Worm (Caenorhabditis elegans) whole organism, L3 larva: ENCODE measurements around the gene F49E8.8.

Experiments
- R02D3.7 ChIP-seq: fragments of 150-350 bp; optimal IDR thresholded peaks from 2 replicates; lab custom pipeline; 2014; ENCODE audit warnings: missing biosample characterization, missing genetic modification characterization
- ZK546.5 ChIP-seq: sonication (generic microtip); optimal IDR thresholded peaks from 2 replicates; lab custom pipeline; 2017; ENCODE audit warnings: missing biosample characterization, missing genetic modification characterization
- aly-2 ChIP-seq: fragments of 150-350 bp; optimal IDR thresholded peaks from 2 replicates; lab custom pipeline; 2014; ENCODE audit warnings: missing biosample characterization, missing genetic modification characterization
- ama-1 ChIP-seq: fragments of 150-350 bp; optimal IDR thresholded peaks from 2 replicates; lab custom pipeline; 2018
- ceh-16 ChIP-seq: sonication (generic microtip); optimal IDR thresholded peaks from 2 replicates; lab custom pipeline; 2017; ENCODE audit warnings: missing biosample characterization, missing genetic modification characterization
- ceh-28 ChIP-seq: fragments of 150-350 bp; optimal IDR thresholded peaks from 2 replicates; lab custom pipeline; 2014; ENCODE audit warnings: missing biosample characterization, missing genetic modification reagents, missing genetic modification characterization
- ceh-82 ChIP-seq: fragments of 150-350 bp; optimal IDR thresholded peaks from 2 replicates; lab custom pipeline; 2014; ENCODE audit warnings: missing biosample characterization, missing genetic modification characterization
- ceh-9 ChIP-seq: sonication (generic microtip); optimal IDR thresholded peaks from 2 replicates; lab custom pipeline; 2018; ENCODE audit warnings: missing biosample characterization, missing genetic modification characterization
- daf-12 ChIP-seq: fragments of 150-350 bp; optimal IDR thresholded peaks from 2 replicates; lab custom pipeline; 2014; ENCODE audit warnings: missing biosample characterization, missing genetic modification reagents, missing genetic modification characterization
- egl-27 ChIP-seq: sonication (generic microtip); optimal IDR thresholded peaks from 4 replicates; lab custom pipeline; 2017; ENCODE audit warnings: missing biosample characterization, missing genetic modification reagents, missing genetic modification characterization
- egl-5 ChIP-seq: fragments of 150-350 bp; optimal IDR thresholded peaks from 2 replicates; lab custom pipeline; 2017; ENCODE audit warnings: missing biosample characterization, missing genetic modification reagents, missing genetic modification characterization, inconsistent platforms
- elt-1 ChIP-seq: fragments of 150-350 bp; optimal IDR thresholded peaks from 2 replicates; lab custom pipeline; 2014; ENCODE audit warnings: missing biosample characterization, missing genetic modification characterization
- elt-2 ChIP-seq: sonication (generic microtip); optimal IDR thresholded peaks from 2 replicates; lab custom pipeline; 2016; ENCODE audit warnings: missing genetic modification reagents, mild to moderate bottlenecking, missing genetic modification characterization, missing compliant biosample characterization
- elt-3 ChIP-seq, 3 experiments: fragments of 150-350 bp in 1 of 3; sonication (generic microtip) in 2 of 3; optimal IDR thresholded peaks; 2 replicates in 2 of 3; 4 replicates in 1 of 3; lab custom pipeline; 2014 to 2017; ENCODE audit warnings: missing biosample characterization in 3 of 3, missing genetic modification characterization in 3 of 3
- eor-1 ChIP-seq, 2 experiments: fragments of 150-350 bp; optimal IDR thresholded peaks; 2 replicates each; lab custom pipeline; 2014 to 2018; ENCODE audit warnings: missing biosample characterization in 2 of 2, missing genetic modification characterization in 2 of 2
- fkh-10 ChIP-seq: sonication (generic microtip); optimal IDR thresholded peaks from 2 replicates; lab custom pipeline; 2017; ENCODE audit warnings: missing biosample characterization, missing genetic modification reagents, missing genetic modification characterization
- fkh-2 ChIP-seq: fragments of 150-350 bp; optimal IDR thresholded peaks from 2 replicates; lab custom pipeline; 2014; ENCODE audit warnings: missing biosample characterization, missing genetic modification reagents, missing genetic modification characterization
- fos-1 ChIP-seq: fragments of 150-350 bp; optimal IDR thresholded peaks from 2 replicates; lab custom pipeline; 2014; ENCODE audit warnings: missing biosample characterization, missing genetic modification characterization
- hmg-11 ChIP-seq: sonication (generic microtip); optimal IDR thresholded peaks from 2 replicates; lab custom pipeline; 2016; ENCODE audit warnings: missing genetic modification characterization, missing compliant biosample characterization
- jun-1 ChIP-seq: fragments of 150-350 bp; optimal IDR thresholded peaks from 2 replicates; lab custom pipeline; 2014; ENCODE audit warnings: missing biosample characterization, missing genetic modification reagents, missing genetic modification characterization
- lin-15B ChIP-seq: fragments of 150-350 bp; optimal IDR thresholded peaks from 2 replicates; lab custom pipeline; 2014; ENCODE audit warnings: missing biosample characterization, missing genetic modification characterization
- lin-39 ChIP-seq: fragments of 150-350 bp; optimal IDR thresholded peaks from 2 replicates; lab custom pipeline; 2018; ENCODE audit warnings: missing biosample characterization, missing genetic modification reagents, missing genetic modification characterization
- lsy-12 ChIP-seq: sonication (generic microtip); optimal IDR thresholded peaks from 2 replicates; lab custom pipeline; 2016; ENCODE audit warnings: mild to moderate bottlenecking, missing genetic modification characterization, missing compliant biosample characterization
- mdl-1 ChIP-seq: fragments of 150-350 bp; optimal IDR thresholded peaks from 2 replicates; lab custom pipeline; 2014; ENCODE audit warnings: missing biosample characterization, missing genetic modification characterization
- mml-1 ChIP-seq: fragments of 150-350 bp; sonication (generic microtip); optimal IDR thresholded peaks from 3 replicates; lab custom pipeline; 2014; ENCODE audit warnings: missing biosample characterization, missing genetic modification characterization
- nfya-1 ChIP-seq: sonication (generic microtip); optimal IDR thresholded peaks from 2 replicates; lab custom pipeline; 2017; ENCODE audit warnings: missing genetic modification characterization, mild to moderate bottlenecking, missing compliant biosample characterization, antibody characterized with exemption, moderate library complexity; ENCODE audit not compliant: insufficient read depth
- nhr-11 ChIP-seq: fragments of 150-350 bp; optimal IDR thresholded peaks from 2 replicates; lab custom pipeline; 2014; ENCODE audit warnings: missing biosample characterization, missing genetic modification characterization
- nhr-12 ChIP-seq: fragments of 150-350 bp; optimal IDR thresholded peaks from 2 replicates; lab custom pipeline; 2014; ENCODE audit warnings: missing biosample characterization, missing genetic modification characterization
- nhr-23 ChIP-seq: fragments of 150-350 bp; optimal IDR thresholded peaks from 2 replicates; lab custom pipeline; 2014; ENCODE audit warnings: missing biosample characterization, missing genetic modification reagents, missing genetic modification characterization
- nhr-237 ChIP-seq: fragments of 150-350 bp; optimal IDR thresholded peaks from 2 replicates; lab custom pipeline; 2014; ENCODE audit warnings: missing biosample characterization, missing genetic modification characterization
- nhr-25 ChIP-seq: sonication (generic microtip); optimal IDR thresholded peaks from 2 replicates; lab custom pipeline; 2017; ENCODE audit warnings: missing biosample characterization, missing genetic modification characterization
- nhr-28 ChIP-seq: fragments of 150-350 bp; optimal IDR thresholded peaks from 2 replicates; lab custom pipeline; 2014; ENCODE audit warnings: missing biosample characterization, missing genetic modification characterization
- nhr-43 ChIP-seq: sonication (generic microtip); optimal IDR thresholded peaks from 2 replicates; lab custom pipeline; 2016; ENCODE audit warnings: mild to moderate bottlenecking, missing genetic modification characterization, missing compliant biosample characterization; ENCODE audit not compliant: poor library complexity, severe bottlenecking
- nhr-67 ChIP-seq: fragments of 150-350 bp; optimal IDR thresholded peaks from 2 replicates; lab custom pipeline; 2014; ENCODE audit warnings: missing biosample characterization, missing genetic modification characterization
- nhr-76 ChIP-seq: fragments of 150-350 bp; sonication (generic microtip); optimal IDR thresholded peaks from 5 replicates; lab custom pipeline; 2014; ENCODE audit warnings: missing biosample characterization, missing genetic modification characterization
- nhr-77 ChIP-seq: fragments of 150-350 bp; optimal IDR thresholded peaks from 2 replicates; lab custom pipeline; 2014; ENCODE audit warnings: missing biosample characterization, missing genetic modification characterization
- pha-4 ChIP-seq: fragments of 150-350 bp; optimal IDR thresholded peaks from 2 replicates; lab custom pipeline; 2014; ENCODE audit warnings: missing biosample characterization, missing genetic modification reagents, missing genetic modification characterization
- pqm-1 ChIP-seq: fragments of 150-350 bp; optimal IDR thresholded peaks from 2 replicates; lab custom pipeline; 2017; ENCODE audit warnings: missing biosample characterization, missing genetic modification characterization, inconsistent platforms
- sea-2 ChIP-seq: fragments of 150-350 bp; sonication (generic microtip); optimal IDR thresholded peaks from 4 replicates; lab custom pipeline; 2014; ENCODE audit warnings: missing biosample characterization, missing genetic modification reagents, missing genetic modification characterization
- skn-1 ChIP-seq: fragments of 150-350 bp; optimal IDR thresholded peaks from 2 replicates; lab custom pipeline; 2014; ENCODE audit warnings: missing biosample characterization, missing genetic modification characterization
- snpc-4 ChIP-seq: fragments of 150-350 bp; optimal IDR thresholded peaks from 2 replicates; lab custom pipeline; 2014; ENCODE audit warnings: missing biosample characterization, missing genetic modification characterization
- tbx-2 ChIP-seq: sonication (generic microtip); optimal IDR thresholded peaks from 2 replicates; lab custom pipeline; 2016; ENCODE audit warnings: mild to moderate bottlenecking, missing genetic modification characterization, missing compliant biosample characterization
- unc-39 ChIP-seq: sonication (generic microtip); optimal IDR thresholded peaks from 4 replicates; lab custom pipeline; 2017; ENCODE audit warnings: missing biosample characterization, missing genetic modification characterization
- unc-62 ChIP-seq: fragments of 150-350 bp; sonication (generic microtip); optimal IDR thresholded peaks from 4 replicates; lab custom pipeline; 2014; ENCODE audit warnings: missing biosample characterization, missing genetic modification reagents, missing genetic modification characterization
- zag-1 ChIP-seq: fragments of 150-350 bp; optimal IDR thresholded peaks from 2 replicates; lab custom pipeline; 2014; ENCODE audit warnings: missing biosample characterization, missing genetic modification characterization
- ztf-11 ChIP-seq: fragments of 150-350 bp; optimal IDR thresholded peaks from 2 replicates; lab custom pipeline; 2014; ENCODE audit warnings: missing biosample characterization, missing genetic modification characterization
- ztf-4 ChIP-seq: fragments of 150-350 bp; optimal IDR thresholded peaks from 2 replicates; lab custom pipeline; 2014; ENCODE audit warnings: missing biosample characterization, missing genetic modification characterization

The F49E8.8 gene

DNA sequence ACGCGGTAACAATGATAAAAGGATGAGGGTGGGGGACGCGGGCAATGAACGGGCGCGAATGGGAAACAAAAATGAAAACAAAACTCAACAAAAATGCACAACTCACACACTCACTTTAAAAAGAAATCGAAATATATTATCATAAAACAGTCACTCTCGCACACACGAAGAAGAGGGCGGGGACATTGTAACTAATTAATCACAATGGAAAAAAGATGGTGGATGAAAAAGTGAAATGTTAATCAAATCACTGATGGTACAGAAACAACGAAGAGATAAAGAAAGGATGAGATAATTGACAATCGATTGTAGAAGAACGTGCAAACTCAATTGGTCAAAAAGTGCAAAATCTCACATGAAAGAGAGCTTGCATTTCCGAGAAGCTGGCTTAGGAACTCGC, 2.8 kb downstream of the F49E8.8 start:
- no peak for TF ChIP-seq ceh-82
- no peak for TF ChIP-seq fos-1 (tag; lab: Kevin White, UChicago)
- no peak for TF ChIP-seq skn-1 (tag; lab: Kevin White, UChicago)
- TF ChIP-seq nfya-1 (tag; lab: Kevin White, UChicago) = no peak
- no peak for TF ChIP-seq daf-12 (tag; lab: Kevin White, UChicago)
- no peak for TF ChIP-seq snpc-4 (tag; lab: Kevin White, UChicago)
- TF ChIP-seq nhr-43 (tag; lab: Kevin White, UChicago) = no peak
- TF ChIP-seq zag-1 (tag; lab: Kevin White, UChicago) = no peak

- no peak for TF ChIP-seq nhr-237 (tag; lab: Kevin White, UChicago)
- TF ChIP-seq snpc-4 (tag; lab: Kevin White, UChicago) = peak; percentile 29
- no peak for TF ChIP-seq sea-2 (GFP tag; lab: Kevin White, UChicago)
- no peak for TF ChIP-seq R02D3.7 (tag; lab: Kevin White, UChicago)
- TF ChIP-seq ceh-9 = no peak
- TF ChIP-seq ceh-82 = no peak
- TF ChIP-seq pha-4 (tag; lab: Kevin White, UChicago) = peak; percentile 78
- TF ChIP-seq ztf-11 = no peak
- TF ChIP-seq nfya-1 (tag; lab: Kevin White, UChicago) = peak; percentile 59
- TF ChIP-seq aly-2 = no peak
- no peak for TF ChIP-seq lsy-12 (tag; lab: Kevin White, UChicago)
- TF ChIP-seq egl-5 (tag; lab: Kevin White, UChicago) = peak; percentile 53
- no peak for TF ChIP-seq pqm-1
- TF ChIP-seq nhr-43 (tag; lab: Kevin White, UChicago) = no peak
- TF ChIP-seq elt-2 = peak; percentile 12
- TF ChIP-seq zag-1 (tag; lab: Kevin White, UChicago) = no peak
- TF ChIP-seq lin-15B (tag; lab: Kevin White, UChicago) = peak; percentile 75
- no peak for TF ChIP-seq ztf-4
- no peak for TF ChIP-seq unc-62 (GFP tag; lab: Kevin White, UChicago)
- no peak for TF ChIP-seq nhr-28 (tag; lab: Kevin White, UChicago)
- no peak for TF ChIP-seq daf-12 (tag; lab: Kevin White, UChicago)
- no peak for TF ChIP-seq nhr-12
- TF ChIP-seq fkh-10 (GFP tag; lab: Kevin White, UChicago) = no peak
- TF ChIP-seq ceh-16 = no peak
- TF ChIP-seq fkh-2 = no peak
- no peak for TF ChIP-seq nhr-11 (tag; lab: Kevin White, UChicago)
- TF ChIP-seq hmg-11 (tag; lab: Kevin White, UChicago) = peak; percentile 39
- no peak for TF ChIP-seq unc-39 (tag; lab: Kevin White, UChicago)
- no peak for TF ChIP-seq jun-1
- TF ChIP-seq egl-27 (tag; lab: Kevin White, UChicago) = no peak
- no peak for TF ChIP-seq tbx-2 (tag; lab: Kevin White, UChicago)
- TF ChIP-seq ZK546.5 (tag; lab: Kevin White, UChicago) = no peak
- no peak for TF ChIP-seq nhr-77 (tag; lab: Kevin White, UChicago)
- no peak for TF ChIP-seq elt-3 (tag; optimal IDR thresholded peaks at IDR 0.05; lab: Kevin White, UChicago)
- no peak for TF ChIP-seq nhr-25 (tag; lab: Kevin White, UChicago)
- TF ChIP-seq mml-1 = no peak
- TF ChIP-seq lin-39 = peak; percentile 48
- TF ChIP-seq nhr-76 (tag; lab: Kevin White, UChicago) = no peak
- peak; percentile 33 for TF ChIP-seq nhr-23
- no peak for TF ChIP-seq elt-1 (tag; lab: Kevin White, UChicago)
- no peak for TF ChIP-seq ama-1 (lab: Kevin White, UChicago)
- TF ChIP-seq nhr-67 = no peak
- TF ChIP-seq skn-1 (tag; lab: Kevin White, UChicago) = no peak
- no peak for TF ChIP-seq eor-1 (tag; optimal IDR thresholded peaks at IDR 0.05; lab: Kevin White, UChicago)
- no peak for TF ChIP-seq mdl-1 (tag; lab: Kevin White, UChicago)
- no peak for TF ChIP-seq ceh-28 (tag; lab: Kevin White, UChicago)
- no peak for TF ChIP-seq fos-1 (tag; lab: Kevin White, UChicago)
Observed at ce11 chrIV:7561614-7562142, 5.2 kb downstream of the F49E8.8 start, which contains the start of gene ima-3. Gene ima-3, minus strand, starts transcription at chrIV:7561664.
